Worm (Caenorhabditis elegans) whole organism, L4 larva: ENCODE data around the gene tag-151.

Experiments
- F26F4.8 ChIP-seq: fragments of 200-800 bp; sonication (Bioruptor generic); conservative IDR thresholded peaks from 2 replicates; pipeline ENCODE4 v1.3.6; 2022; ENCODE audit warnings: missing genetic modification characterization, missing compliant biosample characterization
- F44E2.7 ChIP-seq: fragments of 200-800 bp; sonication (Bioruptor generic); IDR thresholded peaks from 2 replicates; pipeline ENCODE4 v2.1.2; 2022; ENCODE audit warnings: missing genetic modification characterization, missing compliant biosample characterization
- T20F7.1 ChIP-seq: fragments of 200-800 bp; sonication (Bioruptor generic); optimal IDR thresholded peaks from 2 replicates; lab custom pipeline; 2018; ENCODE audit warnings: mild to moderate bottlenecking, missing genetic modification characterization, missing compliant biosample characterization
- T26A8.4 ChIP-seq: fragments of 200-800 bp; sonication (Bioruptor generic); IDR thresholded peaks from 2 replicates; pipeline ENCODE4 v1.3.6; 2022; ENCODE audit warnings: missing genetic modification characterization, missing compliant biosample characterization
- Y105C5A.15 ChIP-seq: fragments of 200-800 bp; sonication (Bioruptor generic); IDR thresholded peaks from 2 replicates; pipeline ENCODE4 v1.3.6; 2022; ENCODE audit warnings: missing genetic modification characterization, missing compliant biosample characterization
- Y75B8A.6 ChIP-seq: fragments of 200-800 bp; sonication (Bioruptor generic); IDR thresholded peaks from 2 replicates; pipeline ENCODE4 v1.3.6; 2022; ENCODE audit warnings: missing genetic modification reagents, missing genetic modification characterization, missing compliant biosample characterization
- ZK337.2 ChIP-seq: fragments of 200-800 bp; sonication (Bioruptor generic); IDR thresholded peaks from 2 replicates; pipeline ENCODE4 v1.3.6; 2022; ENCODE audit warnings: missing genetic modification reagents, missing genetic modification characterization, missing compliant biosample characterization
- aha-1 ChIP-seq: fragments of 150-350 bp; peaks from one replicate; lab custom pipeline; 2014; ENCODE audit warnings: missing biosample characterization, missing genetic modification characterization
- aly-2 ChIP-seq: sonication (generic microtip); optimal IDR thresholded peaks from 2 replicates; lab custom pipeline; 2018; ENCODE audit warnings: missing biosample characterization, missing genetic modification characterization
- ama-1 ChIP-seq: fragments of 150-350 bp; optimal IDR thresholded peaks from 2 replicates; lab custom pipeline; 2014; ENCODE audit warnings: inconsistent platforms, mixed read lengths
- arid-1 ChIP-seq: fragments of 200-800 bp; sonication (Bioruptor generic); conservative IDR thresholded peaks from 2 replicates; pipeline ENCODE4 v1.3.6; 2022; ENCODE audit warnings: missing genetic modification reagents, missing genetic modification characterization, missing compliant biosample characterization
- ceh-20 ChIP-seq: fragments of 200-800 bp; sonication (Bioruptor generic); IDR thresholded peaks from 2 replicates; pipeline ENCODE4 v1.3.6; 2022; ENCODE audit warnings: missing genetic modification reagents, missing genetic modification characterization, missing compliant biosample characterization
- ceh-32 ChIP-seq: sonication (generic microtip); optimal IDR thresholded peaks from 2 replicates; lab custom pipeline; 2016; ENCODE audit warnings: mild to moderate bottlenecking, missing genetic modification characterization, missing compliant biosample characterization; ENCODE audit not compliant: poor library complexity
- ces-1 ChIP-seq: fragments of 150-350 bp; sonication (generic microtip); optimal IDR thresholded peaks from 4 replicates; lab custom pipeline; 2014; ENCODE audit warnings: missing biosample characterization, missing genetic modification reagents, missing genetic modification characterization
- cey-2 ChIP-seq: sonication (generic microtip); optimal IDR thresholded peaks from 3 replicates; lab custom pipeline; 2017; ENCODE audit warnings: missing genetic modification characterization, mild to moderate bottlenecking, missing compliant biosample characterization, antibody characterized with exemption, borderline replicate concordance; ENCODE audit not compliant: insufficient read depth
- daf-16 ChIP-seq, 3 experiments: sonication (generic microtip); optimal IDR thresholded peaks; 2 replicates each; lab custom pipeline; 2016 to 2017; ENCODE audit warnings: missing genetic modification characterization in 3 of 3, missing genetic modification reagents in 3 of 3, mild to moderate bottlenecking in 2 of 3, missing compliant biosample characterization in 2 of 3, missing biosample characterization in 1 of 3, moderate library complexity in 1 of 3
- daf-19 ChIP-seq: fragments of 200-800 bp; sonication (Bioruptor generic); conservative IDR thresholded peaks from 2 replicates; pipeline ENCODE4 v1.3.6; 2022; ENCODE audit warnings: missing genetic modification characterization, missing compliant biosample characterization
- daf-8 ChIP-seq: fragments of 200-800 bp; sonication (Bioruptor generic); IDR thresholded peaks from 2 replicates; pipeline ENCODE4 v1.3.6; 2022; ENCODE audit warnings: missing genetic modification characterization, missing compliant biosample characterization
- dmd-6 ChIP-seq: fragments of 200-800 bp; sonication (Bioruptor generic); IDR thresholded peaks from 2 replicates; pipeline ENCODE4 v1.3.6; 2022; ENCODE audit warnings: missing genetic modification reagents, missing genetic modification characterization, missing compliant biosample characterization
- duxl-1 ChIP-seq: sonication (generic microtip); optimal IDR thresholded peaks from 2 replicates; lab custom pipeline; 2016; ENCODE audit warnings: mild to moderate bottlenecking, missing genetic modification characterization, moderate library complexity, missing compliant biosample characterization; ENCODE audit not compliant: poor library complexity
- egl-43 ChIP-seq: fragments of 200-800 bp; sonication (Bioruptor generic); IDR thresholded peaks from 2 replicates; pipeline ENCODE4 v1.3.6; 2022; ENCODE audit warnings: missing genetic modification reagents, missing genetic modification characterization, missing compliant biosample characterization
- fkh-10 ChIP-seq: fragments of 150-350 bp; optimal IDR thresholded peaks from 2 replicates; lab custom pipeline; 2014; ENCODE audit warnings: missing biosample characterization, missing genetic modification reagents, missing genetic modification characterization
- fos-1 ChIP-seq: fragments of 150-350 bp; optimal IDR thresholded peaks from 2 replicates; lab custom pipeline; 2014; ENCODE audit warnings: missing biosample characterization, missing genetic modification characterization
- gei-8 ChIP-seq: fragments of 200-800 bp; sonication (Bioruptor generic); optimal IDR thresholded peaks from 2 replicates; lab custom pipeline; 2018; ENCODE audit warnings: mild to moderate bottlenecking, missing genetic modification characterization, missing compliant biosample characterization
- hif-1 ChIP-seq, 2 experiments: sonication (generic microtip); optimal IDR thresholded peaks; 2 replicates each; lab custom pipeline; 2016 to 2017; ENCODE audit warnings: missing compliant biosample characterization in 2 of 2, missing genetic modification characterization in 2 of 2, missing genetic modification reagents in 2 of 2, missing genotype in 2 of 2, mild to moderate bottlenecking in 1 of 2
- hlh-11 ChIP-seq: fragments of 200-800 bp; sonication (Bioruptor generic); optimal IDR thresholded peaks from 2 replicates; lab custom pipeline; 2018; ENCODE audit warnings: mild to moderate bottlenecking, missing genetic modification characterization, missing compliant biosample characterization
- hlh-30 ChIP-seq: sonication (generic microtip); optimal IDR thresholded peaks from 2 replicates; lab custom pipeline; 2017; ENCODE audit warnings: antibody characterized with exemption, mild to moderate bottlenecking, missing genetic modification characterization, missing compliant biosample characterization; ENCODE audit not compliant: insufficient read depth
- lim-7 ChIP-seq: fragments of 200-800 bp; sonication (Bioruptor generic); IDR thresholded peaks from 2 replicates; pipeline ENCODE4 v1.3.6; 2022; ENCODE audit warnings: missing genetic modification characterization, missing compliant biosample characterization
- lin-1 ChIP-seq: fragments of 200-800 bp; sonication (Bioruptor generic); IDR thresholded peaks from 2 replicates; pipeline ENCODE4 v1.3.6; 2022; ENCODE audit warnings: missing genetic modification reagents, missing genetic modification characterization, missing compliant biosample characterization
- lin-15B ChIP-seq: fragments of 150-350 bp; sonication (generic microtip); optimal IDR thresholded peaks from 3 replicates; lab custom pipeline; 2014; ENCODE audit warnings: missing biosample characterization, missing genetic modification characterization
- lin-38 ChIP-seq: fragments of 200-800 bp; sonication (Bioruptor generic); IDR thresholded peaks from 2 replicates; pipeline ENCODE4 v1.3.6; 2022; ENCODE audit warnings: missing genetic modification reagents, missing genetic modification characterization, missing compliant biosample characterization
- lin-39 ChIP-seq: fragments of 150-350 bp; optimal IDR thresholded peaks from 2 replicates; lab custom pipeline; 2014; ENCODE audit warnings: missing biosample characterization, missing genetic modification reagents, missing genetic modification characterization
- nhr-10 ChIP-seq: fragments of 150-350 bp; optimal IDR thresholded peaks from 2 replicates; lab custom pipeline; 2014; ENCODE audit warnings: missing biosample characterization, missing genetic modification characterization
- nhr-102 ChIP-seq: sonication (generic microtip); optimal IDR thresholded peaks from 2 replicates; lab custom pipeline; 2016; ENCODE audit warnings: mild to moderate bottlenecking, missing genetic modification characterization, moderate library complexity, missing compliant biosample characterization
- nhr-111 ChIP-seq: fragments of 200-800 bp; sonication (Bioruptor generic); optimal IDR thresholded peaks from 2 replicates; lab custom pipeline; 2018; ENCODE audit warnings: mild to moderate bottlenecking, missing genetic modification characterization, missing compliant biosample characterization
- nhr-25 ChIP-seq: sonication (generic microtip); optimal IDR thresholded peaks from 2 replicates; lab custom pipeline; 2017; ENCODE audit warnings: missing genetic modification characterization, mild to moderate bottlenecking, missing compliant biosample characterization, antibody characterized with exemption, moderate library complexity, borderline replicate concordance; ENCODE audit not compliant: insufficient read depth
- nhr-28 ChIP-seq: fragments of 150-350 bp; optimal IDR thresholded peaks from 2 replicates; lab custom pipeline; 2014; ENCODE audit warnings: missing biosample characterization, missing genetic modification characterization
- nhr-48 ChIP-seq: sonication (generic microtip); optimal IDR thresholded peaks from 2 replicates; lab custom pipeline; 2016; ENCODE audit warnings: mild to moderate bottlenecking, missing genetic modification characterization, missing compliant biosample characterization
- rbr-2 ChIP-seq: sonication (generic microtip); optimal IDR thresholded peaks from 2 replicates; lab custom pipeline; 2016; ENCODE audit warnings: missing genotype, missing genetic modification characterization, missing compliant biosample characterization
- sdz-12 ChIP-seq: fragments of 200-800 bp; sonication (Bioruptor generic); optimal IDR thresholded peaks from 2 replicates; lab custom pipeline; 2018; ENCODE audit warnings: mild to moderate bottlenecking, missing genetic modification characterization, missing compliant biosample characterization
- set-16 ChIP-seq: fragments of 200-800 bp; sonication (Bioruptor generic); IDR thresholded peaks from 2 replicates; pipeline ENCODE4 v1.3.6; 2022; ENCODE audit warnings: missing genetic modification reagents, missing genetic modification characterization, missing compliant biosample characterization
- skn-1 ChIP-seq: fragments of 150-350 bp; optimal IDR thresholded peaks from 2 replicates; lab custom pipeline; 2014; ENCODE audit warnings: missing biosample characterization, missing genetic modification characterization
- snpc-1.2 ChIP-seq: fragments of 200-800 bp; sonication (Bioruptor generic); IDR thresholded peaks from 2 replicates; pipeline ENCODE4 v1.3.6; 2022; ENCODE audit warnings: missing genetic modification reagents, missing genetic modification characterization, missing compliant biosample characterization
- spr-3 ChIP-seq: fragments of 200-800 bp; sonication (Bioruptor generic); optimal IDR thresholded peaks from 2 replicates; lab custom pipeline; 2018; ENCODE audit warnings: mild to moderate bottlenecking, missing genetic modification characterization, missing compliant biosample characterization
- tag-97 ChIP-seq: fragments of 200-800 bp; sonication (Bioruptor generic); IDR thresholded peaks from 2 replicates; pipeline ENCODE4 v1.3.6; 2022; ENCODE audit warnings: missing genetic modification characterization, missing compliant biosample characterization
- tra-1 ChIP-seq: fragments of 200-800 bp; sonication (Bioruptor generic); IDR thresholded peaks from 2 replicates; pipeline ENCODE4 v1.3.6; 2022; ENCODE audit warnings: missing genetic modification reagents, missing genetic modification characterization, missing compliant biosample characterization
- unc-130 ChIP-seq: sonication (generic microtip); optimal IDR thresholded peaks from 2 replicates; lab custom pipeline; 2016; ENCODE audit warnings: missing genetic modification reagents, missing genetic modification characterization, missing compliant biosample characterization
- zag-1 ChIP-seq: fragments of 150-350 bp; optimal IDR thresholded peaks from 2 replicates; lab custom pipeline; 2014; ENCODE audit warnings: missing biosample characterization, missing genetic modification characterization
- ztf-11 ChIP-seq: fragments of 150-350 bp; optimal IDR thresholded peaks from 2 replicates; lab custom pipeline; 2014; ENCODE audit warnings: missing biosample characterization, missing genetic modification characterization

The tag-151 gene

DNA sequence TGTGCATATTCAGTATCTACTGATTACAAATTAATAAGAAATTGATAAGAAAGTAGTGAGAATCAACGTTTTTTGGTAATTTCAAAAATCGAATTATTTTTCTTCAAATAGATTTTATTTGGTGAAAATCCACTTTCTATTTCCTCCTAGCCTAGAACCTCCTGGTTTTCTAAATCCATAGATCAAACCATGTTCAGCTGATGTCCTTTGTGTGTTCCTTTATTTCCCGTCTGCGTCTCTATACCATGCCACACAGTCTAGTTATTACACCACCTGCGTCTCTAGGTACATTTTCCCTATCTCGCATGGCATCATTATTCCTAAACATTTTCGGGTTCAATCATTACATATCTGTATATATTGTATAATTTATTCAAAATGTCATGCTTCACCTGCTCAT is 16.9 kb upstream of the tag-151 start, which contains the start of gene F10G7.5 (continued):
- peak; percentile 68 for TF ChIP-seq hlh-11

DNA sequence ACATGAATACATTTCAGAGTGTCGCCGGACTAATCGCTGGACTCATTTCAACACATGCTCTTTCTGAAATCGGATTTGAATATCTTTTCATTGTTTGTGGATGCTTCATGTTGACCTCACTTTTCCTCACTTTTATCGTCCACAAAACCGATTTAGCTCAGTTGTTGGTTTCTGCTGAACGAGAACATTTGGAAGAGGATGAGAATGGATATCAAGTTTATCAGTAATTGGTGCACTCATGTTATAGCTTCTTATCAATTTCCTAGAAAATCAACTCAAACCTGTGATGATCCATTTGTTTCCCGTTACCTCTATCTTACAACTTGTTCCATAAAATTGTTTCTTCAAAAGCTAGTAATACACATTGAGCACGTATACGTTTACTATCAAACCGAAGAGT is 14.0 kb upstream of the tag-151 start:
- TF ChIP-seq F44E2.7 (no peak), fos-1 (tag; lab: Kevin White, UChicago) (no peak), lin-15B (tag; lab: Kevin White, UChicago) (no peak), nhr-28 (no peak), ceh-32 (tag; lab: Kevin White, UChicago) (no peak), hif-1 (tag; optimal IDR thresholded peaks at IDR 0.05; lab: Kevin White, UChicago) (no peak), gei-8 (GFP tag; lab: Kevin White, UChicago) (no peak), Y105C5A.15 (0 out of 2 replicates have a peak, but pooled peaks have one; percentile 62), unc-130 (GFP tag; lab: Kevin White, UChicago) (no peak), nhr-10 (tag; lab: Kevin White, UChicago) (no peak), duxl-1 (no peak), spr-3 (GFP tag; lab: Kevin White, UChicago) (no peak), hlh-30 (tag; lab: Kevin White, UChicago) (no peak), daf-8 (GFP tag; lab: Robert Waterston, UW) (no peak), tag-97 (GFP tag; lab: Robert Waterston, UW) (no peak), skn-1 (tag; lab: Kevin White, UChicago) (no peak), nhr-111 (GFP tag; lab: Kevin White, UChicago) (no peak), nhr-25 (tag; lab: Kevin White, UChicago) (no peak), T26A8.4 (peak; percentile 40; the same call in 1 of the 2 replicates), fkh-10 (no peak), lin-1 (GFP tag; lab: Robert Waterston, UW) (no peak), daf-19 (GFP tag; lab: Robert Waterston, UW) (no peak), nhr-48 (tag; lab: Kevin White, UChicago) (no peak), dmd-6 (GFP tag; lab: Robert Waterston, UW) (no peak), ama-1 (lab: Kevin White, UChicago) (no peak), ceh-20 (no peak), T20F7.1 (GFP tag; lab: Kevin White, UChicago) (no peak), ZK337.2 (GFP tag; lab: Robert Waterston, UW) (no peak), Y75B8A.6 (GFP tag; lab: Robert Waterston, UW) (no peak), lin-39 (tag; lab: Kevin White, UChicago) (no peak), lim-7 (GFP tag; lab: Robert Waterston, UW) (no peak), ztf-11 (tag; lab: Kevin White, UChicago) (no peak), F26F4.8 (GFP tag; lab: Robert Waterston, UW) (no peak), hlh-11 (no peak), nhr-102 (tag; lab: Kevin White, UChicago) (no peak), zag-1 (tag; lab: Kevin White, UChicago) (no peak), snpc-1.2 (no peak), sdz-12 (GFP tag; lab: Kevin White, UChicago) (no peak), daf-16 (GFP tag; optimal IDR thresholded peaks at IDR 0.05; lab: Kevin White, UChicago) (peak in 1 of 2 experiments; percentile 6), daf-16 (tag; optimal IDR thresholded peaks at IDR 0.05; lab: Kevin White, UChicago) (no peak), cey-2 (no peak), egl-43 (no peak), rbr-2 (tag; lab: Kevin White, UChicago) (no peak), aly-2 (no peak), lin-38 (GFP tag; lab: Robert Waterston, UW) (peak; percentile 56), tra-1 (GFP tag; lab: Robert Waterston, UW) (no peak), ces-1 (GFP tag; lab: Kevin White, UChicago) (no peak), aha-1 (peak; percentile 60), set-16 (GFP tag; lab: Robert Waterston, UW) (no peak), arid-1 (GFP tag; lab: Robert Waterston, UW) (peak; percentile 20; the same call in 1 of the 2 replicates)
